Fruit fly (Drosophila melanogaster): ENCODE data around the gene CG9795.

Gene CG9795

DNA sequence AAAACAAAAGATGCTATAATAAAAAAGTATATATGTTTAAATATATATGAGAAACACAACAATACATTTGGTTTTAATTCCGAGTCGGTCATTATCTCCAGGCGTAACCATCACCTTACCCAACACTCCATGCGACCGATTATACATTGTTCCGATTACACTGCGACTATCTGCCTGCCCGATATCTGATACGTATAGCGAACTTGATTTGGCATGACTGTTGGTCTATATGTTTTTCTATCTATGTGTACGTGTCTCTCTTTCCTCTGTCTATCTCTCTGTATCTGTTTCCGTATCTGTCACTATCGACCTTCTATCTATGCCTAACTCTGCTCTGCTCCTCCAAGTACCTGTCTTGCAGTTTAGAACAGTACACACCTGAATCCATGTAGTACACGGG is 18.0 kb upstream of the CG9795 start:
- TF ChIP-seq esn (GFP tag; optimal IDR thresholded peaks at IDR 0.05) (no peak), vri (GFP tag; optimal IDR thresholded peaks at IDR 0.05) (peak; percentile 57), Eip78C (GFP tag) (peak; percentile 9), CG11762 (GFP tag; optimal IDR thresholded peaks at IDR 0.05; ENCODE audit: insufficient read depth) (no peak), svp (GFP tag) (peak; percentile 64)

DNA sequence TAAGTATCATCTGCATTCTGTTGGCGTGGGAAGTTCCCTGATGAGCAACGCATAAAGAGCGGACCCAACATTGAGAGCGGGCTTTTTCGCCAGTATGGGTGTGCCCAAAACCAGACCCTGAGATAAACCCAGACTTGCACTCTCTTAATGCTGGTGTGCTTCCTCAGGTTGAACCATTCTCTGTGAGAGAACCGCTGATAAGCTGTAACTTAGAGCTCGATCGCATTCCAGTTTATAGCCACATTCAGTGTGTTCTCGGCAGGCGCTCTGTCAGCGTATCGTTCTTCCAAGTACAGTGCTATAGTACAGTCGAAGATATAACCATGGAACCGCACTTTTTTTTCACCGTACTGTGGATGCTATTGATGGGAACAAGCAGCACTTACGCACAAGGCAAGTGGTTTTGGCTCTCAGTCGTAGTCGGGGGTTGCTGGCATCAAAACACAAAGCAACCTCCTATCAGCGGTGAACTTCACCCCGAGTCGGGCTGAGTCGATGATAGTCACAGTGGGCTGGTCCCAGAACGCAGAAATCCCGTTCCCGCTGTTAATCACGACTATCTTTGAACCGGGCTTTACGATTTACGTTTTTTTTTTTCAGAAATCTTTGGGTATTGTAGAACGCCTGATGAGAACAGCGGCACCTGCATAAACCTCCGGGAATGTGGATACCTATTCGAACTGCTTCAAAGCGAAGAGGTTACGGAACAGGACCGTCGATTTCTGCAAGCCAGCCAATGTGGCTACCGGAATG is 11.6 kb upstream of the CG9795 start, which contains the start of gene MP1:
TSS of gene MP1 (plus strand) at position 245 of the 753 bp plus-strand sequence.
- TF ChIP-seq Sox14 (GFP tag; optimal IDR thresholded peaks at IDR 0.05) (peak; percentile 16), CG10631 (GFP tag; optimal IDR thresholded peaks at IDR 0.05) (no peak), Eip93F (GFP tag; optimal IDR thresholded peaks at IDR 0.05) (no peak), CG1621 (tag; optimal IDR thresholded peaks at IDR 0.05) (peak; percentile 78), Hr38 (GFP tag; optimal IDR thresholded peaks at IDR 0.05) (no peak), Lpt (GFP tag; optimal IDR thresholded peaks at IDR 0.05) (no peak), CG31627 (GFP tag; optimal IDR thresholded peaks at IDR 0.05) (no peak), CG16779 (tag; optimal IDR thresholded peaks at IDR 0.05) (no peak), Eip78C (GFP tag) (peak; percentile 77), OdsH (GFP tag; optimal IDR thresholded peaks at IDR 0.05) (no peak), Blimp-1 (GFP tag; optimal IDR thresholded peaks at IDR 0.05) (no peak), Smox (GFP tag; optimal IDR thresholded peaks at IDR 0.05) (no peak), fd85E (GFP tag; optimal IDR thresholded peaks at IDR 0.05) (peak; percentile 35), dsx (GFP tag; optimal IDR thresholded peaks at IDR 0.05; ENCODE audit: poor library complexity, severe bottlenecking) (no peak), CG6276 (GFP tag; optimal IDR thresholded peaks at IDR 0.05) (no peak), CG11294 (GFP tag; IDR thresholded peaks at IDR 0.05) (no peak), CG6808 (GFP tag; optimal IDR thresholded peaks at IDR 0.05) (no peak), Sox102F (GFP tag; optimal IDR thresholded peaks at IDR 0.05) (peak; percentile 41), topi (GFP tag; optimal IDR thresholded peaks at IDR 0.05) (peak; percentile 1), Gug (GFP tag; IDR thresholded peaks at IDR 0.05) (no peak), Met (GFP tag; optimal IDR thresholded peaks at IDR 0.05) (no peak), Hr4 (GFP tag; optimal IDR thresholded peaks at IDR 0.05) (no peak), ss (GFP tag; optimal IDR thresholded peaks at IDR 0.05) (peak in 1 of 2 experiments; percentile 47), CG6792 (GFP tag; optimal IDR thresholded peaks at IDR 0.05) (no peak), CG6854 (GFP tag; optimal IDR thresholded peaks at IDR 0.05) (peak; percentile 76), CG10669 (GFP tag; optimal IDR thresholded peaks at IDR 0.05) (no peak), esn (GFP tag; optimal IDR thresholded peaks at IDR 0.05) (peak; percentile 23), vri (GFP tag; optimal IDR thresholded peaks at IDR 0.05) (peak; percentile 21), net (GFP tag; optimal IDR thresholded peaks at IDR 0.05) (no peak), svp (GFP tag) (peak; percentile 96)

DNA sequence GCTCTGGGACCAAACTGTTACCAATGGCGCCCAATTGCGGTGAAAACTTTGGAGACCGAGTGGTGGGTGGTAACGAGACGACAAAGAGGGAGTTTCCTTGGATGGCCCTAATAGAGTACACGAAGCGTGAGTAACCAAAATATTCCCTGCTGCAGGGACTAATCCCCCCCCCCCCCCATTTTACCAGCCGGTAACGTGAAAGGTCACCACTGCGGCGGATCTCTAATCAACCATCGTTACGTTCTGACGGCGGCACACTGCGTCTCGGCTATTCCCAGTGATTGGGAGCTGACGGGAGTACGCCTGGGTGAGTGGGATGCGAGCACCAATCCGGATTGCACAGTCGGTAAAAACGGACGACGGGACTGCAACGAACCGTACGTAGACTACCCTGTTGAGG is 10.8 kb upstream of the CG9795 start:
- TF ChIP-seq svp (GFP tag), result peak; percentile 56
- TF ChIP-seq spab (GFP tag; optimal IDR thresholded peaks at IDR 0.05), result no peak

DNA sequence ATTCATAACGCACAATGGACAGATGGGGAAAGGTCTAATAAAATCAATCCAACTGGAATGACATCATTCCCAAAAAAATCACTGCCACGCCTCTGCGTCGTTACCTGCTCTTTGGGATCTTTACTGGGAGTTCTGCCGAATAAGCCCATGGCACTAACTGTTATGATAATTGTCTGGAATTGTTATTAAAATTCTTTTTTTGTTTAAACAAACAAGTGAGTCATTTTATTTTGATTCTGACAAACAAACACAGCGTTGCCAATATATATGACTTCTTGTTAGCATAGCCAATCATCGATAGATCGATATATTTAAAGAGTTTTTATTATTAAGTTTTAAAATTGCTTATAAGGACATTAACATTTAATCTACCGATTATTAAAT is 8.8 kb upstream of the CG9795 start, which contains the start of gene Vps24:
TSS of gene Vps24 (minus strand) at position 265 of the 384 bp plus-strand sequence.
- TF ChIP-seq Ets96B (tag; optimal IDR thresholded peaks at IDR 0.05), result no peak
- peak; percentile 35 for TF ChIP-seq vri (GFP tag; optimal IDR thresholded peaks at IDR 0.05)
- TF ChIP-seq fkh (GFP tag; optimal IDR thresholded peaks at IDR 0.05), result peak; percentile 80
